Worm (Caenorhabditis elegans): Measurements from ENCODE around the gene F38B6.7.

The F38B6.7 gene

ce11 chrX:6663780-6664437 is 34.3 kb downstream of the F38B6.7 start (continued):
- no peak for TF ChIP-seq nhr-47 (tag; optimal IDR thresholded peaks at IDR 0.05)

- no peak for TF ChIP-seq dpl-1 (GFP tag; optimal IDR thresholded peaks at IDR 0.05)
- TF ChIP-seq efl-1 (optimal IDR thresholded peaks at IDR 0.05): no peak
- peak in 1 of 2 experiments; percentile 67 for TF ChIP-seq efl-1 (GFP tag; optimal IDR thresholded peaks at IDR 0.05 in 1 of 2)
These were observed 35.9 kb downstream of the F38B6.7 start for ce11 chrX:6662267-6662666.

- TF ChIP-seq lir-3 (tag; optimal IDR thresholded peaks at IDR 0.05; ENCODE audit: poor library complexity) (no peak), elt-2 (tag; optimal IDR thresholded peaks at IDR 0.05) (peak; percentile 34), lin-15B (tag; optimal IDR thresholded peaks at IDR 0.05) (no peak), lin-13 (GFP tag; optimal IDR thresholded peaks at IDR 0.05) (no peak)
These were observed 41.4 kb downstream of the F38B6.7 start for ce11 chrX:6656770-6657169.

ce11 chrX:6656251-6656650 is 41.9 kb downstream of the F38B6.7 start:
- TF ChIP-seq pqm-1 (tag; optimal IDR thresholded peaks at IDR 0.05) (no peak), elt-3 (tag; optimal IDR thresholded peaks at IDR 0.05) (no peak), isw-1 (GFP tag; IDR thresholded peaks at IDR 0.05) (no peak), efl-1 (optimal IDR thresholded peaks at IDR 0.05) (no peak), efl-1 (GFP tag; optimal IDR thresholded peaks at IDR 0.05 in 1 of 2) (peak in 1 of 2 experiments; percentile 85)

- TF ChIP-seq elt-2 (tag; optimal IDR thresholded peaks at IDR 0.05): peak; percentile 23
- TF ChIP-seq fkh-10 (GFP tag; optimal IDR thresholded peaks at IDR 0.05): no peak
- no peak for TF ChIP-seq mdl-1 (tag; optimal IDR thresholded peaks at IDR 0.05)
- TF ChIP-seq ceh-8 (GFP tag; optimal IDR thresholded peaks at IDR 0.05): no peak
- no peak for TF ChIP-seq efl-1 (optimal IDR thresholded peaks at IDR 0.05)
- TF ChIP-seq efl-1 (GFP tag; optimal IDR thresholded peaks at IDR 0.05 in 1 of 2): no peak
- peak in 1 of 6 experiments; percentile 4 for TF ChIP-seq elt-3 (tag; optimal IDR thresholded peaks at IDR 0.05)
- peak; percentile 12 for TF ChIP-seq nhr-20 (tag; optimal IDR thresholded peaks at IDR 0.05)
- no peak for TF ChIP-seq dsc-1 (tag; optimal IDR thresholded peaks at IDR 0.05)
- no peak for TF ChIP-seq efl-3 (GFP tag; optimal IDR thresholded peaks at IDR 0.05)
- TF ChIP-seq skn-1 (tag; optimal IDR thresholded peaks at IDR 0.05): no peak
- peak; percentile 1 for TF ChIP-seq blmp-1 (tag; optimal IDR thresholded peaks at IDR 0.05)
- TF ChIP-seq egl-13 (tag; optimal IDR thresholded peaks at IDR 0.05): no peak
- no peak for TF ChIP-seq nhr-90 (tag; optimal IDR thresholded peaks at IDR 0.05; ENCODE audit: poor library complexity)
These were observed 43.0 kb downstream of the F38B6.7 start, which contains the start of gene nhr-173 for ce11 chrX:6655163-6655562. Gene nhr-173, plus strand, starts transcription at chrX:6655528.

- TF ChIP-seq lin-13 (GFP tag; optimal IDR thresholded peaks at IDR 0.05): no peak
- TF ChIP-seq skn-1 (tag; optimal IDR thresholded peaks at IDR 0.05): no peak
- no peak for TF ChIP-seq lin-35 (GFP tag; optimal IDR thresholded peaks at IDR 0.05)
- TF ChIP-seq elt-2 (tag; optimal IDR thresholded peaks at IDR 0.05): peak; percentile 40
These were observed 44.0 kb downstream of the F38B6.7 start for ce11 chrX:6654139-6654538.

- no peak for TF ChIP-seq nhr-11 (tag; optimal IDR thresholded peaks at IDR 0.05)
- TF ChIP-seq ztf-11 (tag; optimal IDR thresholded peaks at IDR 0.05): no peak
- TF ChIP-seq nhr-85 (tag): peak; percentile 37
- peak; percentile 49 for TF ChIP-seq lin-14 (GFP tag; optimal IDR thresholded peaks at IDR 0.05)
- TF ChIP-seq pax-3 (tag; optimal IDR thresholded peaks at IDR 0.05): no peak
- TF ChIP-seq C34B4.2 (tag; optimal IDR thresholded peaks at IDR 0.05): no peak
- TF ChIP-seq egl-13 (tag; optimal IDR thresholded peaks at IDR 0.05): no peak
- TF ChIP-seq ceh-63 (GFP tag; optimal IDR thresholded peaks at IDR 0.05): no peak
- no peak for TF ChIP-seq nhr-77 (tag; optimal IDR thresholded peaks at IDR 0.05)
- TF ChIP-seq Y116A8C.19 (tag; optimal IDR thresholded peaks at IDR 0.05; ENCODE audit: borderline replicate concordance): no peak
- TF ChIP-seq snpc-4 (tag; optimal IDR thresholded peaks at IDR 0.05): no peak
- TF ChIP-seq unc-86 (tag; optimal IDR thresholded peaks at IDR 0.05): no peak
- no peak for TF ChIP-seq isw-1 (GFP tag; IDR thresholded peaks at IDR 0.05)
- no peak for TF ChIP-seq nhr-84 (tag; optimal IDR thresholded peaks at IDR 0.05)
- TF ChIP-seq xbp-1 (tag; optimal IDR thresholded peaks at IDR 0.05): no peak
- no peak for TF ChIP-seq nhr-47 (tag; optimal IDR thresholded peaks at IDR 0.05)
- TF ChIP-seq ceh-90 (tag; optimal IDR thresholded peaks at IDR 0.05): no peak
- TF ChIP-seq hlh-17 (GFP tag; optimal IDR thresholded peaks at IDR 0.05; ENCODE audit: borderline replicate concordance): no peak
- peak; percentile 19 for TF ChIP-seq mep-1 (tag; optimal IDR thresholded peaks at IDR 0.05)
- no peak for TF ChIP-seq dpl-1 (GFP tag; optimal IDR thresholded peaks at IDR 0.05)
- TF ChIP-seq fkh-10 (GFP tag; optimal IDR thresholded peaks at IDR 0.05): no peak
- TF ChIP-seq nhr-71 (tag; optimal IDR thresholded peaks at IDR 0.05): no peak
These were observed 45.0 kb downstream of the F38B6.7 start for ce11 chrX:6653173-6653572.
